Worm (Caenorhabditis elegans): Measurements from ENCODE around the gene fbxb-74.
A peak's percentile ranks its signal among the peaks of the same experiment; 100 is the strongest.

fbxb-74 gene

ce11 chrIV:4454330-4455173, 15.5 kb upstream of the fbxb-74 start, which contains the start of gene R08C7.11 (continued):
- TF ChIP-seq madf-2 (tag; optimal IDR thresholded peaks at IDR 0.05) (no peak), ceh-9 (tag; optimal IDR thresholded peaks at IDR 0.05) (no peak), ztf-16 (tag; optimal IDR thresholded peaks at IDR 0.05) (no peak), pag-3 (tag; optimal IDR thresholded peaks at IDR 0.05; ENCODE audit: borderline replicate concordance) (no peak), tbx-7 (tag; optimal IDR thresholded peaks at IDR 0.05) (no peak), F13H6.1 (tag; optimal IDR thresholded peaks at IDR 0.05) (no peak)

- no peak for TF ChIP-seq nfya-1 (tag; optimal IDR thresholded peaks at IDR 0.05)
- TF ChIP-seq pha-2 (tag; optimal IDR thresholded peaks at IDR 0.05), result no peak
Measured at ce11 chrIV:4451576-4451975, 12.5 kb upstream of the fbxb-74 start, which contains the start of gene R08C7.1. TSS of gene R08C7.1 (plus strand) at chrIV:4451876.

- TF ChIP-seq ceh-31 (tag; optimal IDR thresholded peaks at IDR 0.05) (no peak), elt-2 (tag; optimal IDR thresholded peaks at IDR 0.05) (peak; percentile 75), F13H6.1 (tag; optimal IDR thresholded peaks at IDR 0.05) (no peak), pros-1 (tag; optimal IDR thresholded peaks at IDR 0.05) (no peak)
Measured at ce11 chrIV:4449843-4450242, 10.8 kb upstream of the fbxb-74 start.

- no peak for TF ChIP-seq C08G9.2 (tag; optimal IDR thresholded peaks at IDR 0.05)
Measured at ce11 chrIV:4449439-4449838, 10.3 kb upstream of the fbxb-74 start, which contains the start of gene R08C7.12. TSS of gene R08C7.12 (plus strand) at chrIV:4449739.

- TF ChIP-seq ttx-3 (tag; optimal IDR thresholded peaks at IDR 0.05), result no peak
- TF ChIP-seq unc-42 (tag; optimal IDR thresholded peaks at IDR 0.05), result peak; percentile 10
- no peak for TF ChIP-seq pag-3 (tag; optimal IDR thresholded peaks at IDR 0.05; ENCODE audit: borderline replicate concordance)
- no peak for TF ChIP-seq pqm-1 (tag; optimal IDR thresholded peaks at IDR 0.05)
- TF ChIP-seq ceh-31 (tag; optimal IDR thresholded peaks at IDR 0.05), result peak; percentile 3
- TF ChIP-seq sox-2 (GFP tag; IDR thresholded peaks at IDR 0.05), result peak; percentile 73
- TF ChIP-seq tbx-2 (tag; optimal IDR thresholded peaks at IDR 0.05), result peak; percentile 13
- peak; percentile 45 for TF ChIP-seq hlh-30 (tag; optimal IDR thresholded peaks at IDR 0.05; ENCODE audit: insufficient read depth)
- TF ChIP-seq ceh-22 (tag; optimal IDR thresholded peaks at IDR 0.05), result no peak
Measured at ce11 chrIV:4448343-4448742, 9.3 kb upstream of the fbxb-74 start.

- TF ChIP-seq T23F11.4 (GFP tag; optimal IDR thresholded peaks at IDR 0.05), result no peak
- no peak for TF ChIP-seq che-1 (tag; optimal IDR thresholded peaks at IDR 0.05)
- no peak for TF ChIP-seq Y22D7AL.16 (tag; optimal IDR thresholded peaks at IDR 0.05)
- no peak for TF ChIP-seq lim-6 (tag; optimal IDR thresholded peaks at IDR 0.05)
- TF ChIP-seq ahr-1 (tag; optimal IDR thresholded peaks at IDR 0.05), result no peak
Measured at ce11 chrIV:4447367-4447766, 8.3 kb upstream of the fbxb-74 start.

- TF ChIP-seq elt-4 (tag; optimal IDR thresholded peaks at IDR 0.05) (no peak), odd-2 (tag; optimal IDR thresholded peaks at IDR 0.05) (no peak), unc-42 (tag; optimal IDR thresholded peaks at IDR 0.05) (no peak), ceh-19 (GFP tag; optimal IDR thresholded peaks at IDR 0.05) (no peak), K02D7.2 (tag; optimal IDR thresholded peaks at IDR 0.05) (no peak), rnt-1 (tag; optimal IDR thresholded peaks at IDR 0.05) (no peak), C38D4.7 (GFP tag; optimal IDR thresholded peaks at IDR 0.05) (no peak), nhr-232 (tag; optimal IDR thresholded peaks at IDR 0.05) (no peak), ceh-22 (tag; optimal IDR thresholded peaks at IDR 0.05) (no peak), ceh-48 (tag; optimal IDR thresholded peaks at IDR 0.05) (no peak), ceh-30 (tag; optimal IDR thresholded peaks at IDR 0.05) (no peak), ceh-2 (tag; optimal IDR thresholded peaks at IDR 0.05) (no peak), ref-2 (tag; optimal IDR thresholded peaks at IDR 0.05) (no peak), dve-1 (tag; optimal IDR thresholded peaks at IDR 0.05) (no peak), ceh-18 (tag; optimal IDR thresholded peaks at IDR 0.05) (no peak), unc-55 (GFP tag; optimal IDR thresholded peaks at IDR 0.05) (no peak), fkh-10 (GFP tag; optimal IDR thresholded peaks at IDR 0.05) (no peak), eyg-1 (tag; optimal IDR thresholded peaks at IDR 0.05) (no peak), F13H6.1 (tag; optimal IDR thresholded peaks at IDR 0.05) (no peak)
Measured at ce11 chrIV:4447284-4447366, 8.0 kb upstream of the fbxb-74 start, which contains the start of gene chat-1. TSS of gene chat-1 (plus strand) at chrIV:4447331.
